Worm (Caenorhabditis elegans): ENCODE results near the gene age-1.
A peak's percentile ranks its signal among the peaks of the same experiment; 100 is the strongest.

age-1 gene

ce11 chrII:11538741-11539140 is 11.9 kb upstream of the age-1 start, which contains the start of gene Y62F5A.9:
TSS of gene Y62F5A.9 (minus strand) at chrII:11538841.
- TF ChIP-seq daf-16 (GFP tag; optimal IDR thresholded peaks at IDR 0.05) (no peak), daf-16 (tag; optimal IDR thresholded peaks at IDR 0.05) (peak; percentile 32), hlh-30 (tag; optimal IDR thresholded peaks at IDR 0.05; ENCODE audit: insufficient read depth) (no peak), set-16 (GFP tag; IDR thresholded peaks at IDR 0.05) (no peak), ctbp-1 (GFP tag; IDR thresholded peaks at IDR 0.05) (no peak), mxl-2 (GFP tag; conservative IDR thresholded peaks at IDR 0.05) (no peak), spr-3 (GFP tag; optimal IDR thresholded peaks at IDR 0.05) (no peak), nhr-76 (tag; optimal IDR thresholded peaks at IDR 0.05) (no peak), spr-1 (tag; optimal IDR thresholded peaks at IDR 0.05) (no peak), arid-1 (GFP tag; conservative IDR thresholded peaks at IDR 0.05) (no peak), egl-43 (GFP tag; IDR thresholded peaks at IDR 0.05) (no peak), zfp-3 (GFP tag; conservative IDR thresholded peaks at IDR 0.05) (no peak), dmd-8 (GFP tag; IDR thresholded peaks at IDR 0.05) (0 out of 2 replicates have a peak, but pooled peaks have one; percentile 5), hlh-11 (tag; optimal IDR thresholded peaks at IDR 0.05) (no peak), tra-1 (GFP tag; IDR thresholded peaks at IDR 0.05) (no peak), zip-2 (tag; optimal IDR thresholded peaks at IDR 0.05) (no peak), skn-1 (tag; optimal IDR thresholded peaks at IDR 0.05) (no peak), ama-1 (optimal IDR thresholded peaks at IDR 0.05) (no peak), lim-7 (GFP tag; IDR thresholded peaks at IDR 0.05) (0 out of 2 replicates have a peak, but pooled peaks have one; percentile 10), vab-7 (GFP tag; IDR thresholded peaks at IDR 0.05) (no peak), nhr-41 (GFP tag; IDR thresholded peaks at IDR 0.05) (no peak), ceh-32 (tag; optimal IDR thresholded peaks at IDR 0.05; ENCODE audit: poor library complexity) (no peak)

DNA sequence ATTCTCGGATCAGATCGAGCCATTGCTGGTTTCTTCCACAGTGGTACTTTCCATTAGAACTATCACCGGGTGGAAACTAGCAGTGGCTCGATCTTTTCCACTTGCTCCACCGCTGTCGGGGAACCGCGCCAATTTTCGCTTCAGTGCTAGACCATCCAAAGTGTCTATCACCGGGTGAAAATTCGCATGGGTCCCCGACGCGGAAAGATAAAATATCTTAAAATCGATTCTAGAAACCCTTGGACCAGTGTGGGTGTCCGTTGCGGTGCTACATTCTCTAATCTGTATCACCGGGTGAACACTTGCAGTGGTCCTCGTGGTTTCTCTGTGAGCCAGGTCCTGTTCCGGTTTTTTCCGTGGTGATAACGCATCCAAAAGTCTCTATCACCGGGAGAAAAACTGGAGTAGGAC is 10.8 kb upstream of the age-1 start:
- no peak for TF ChIP-seq zag-1 (tag; optimal IDR thresholded peaks at IDR 0.05)

ce11 chrII:11537115-11537514 is 10.3 kb upstream of the age-1 start:
- TF ChIP-seq hlh-30 (tag; optimal IDR thresholded peaks at IDR 0.05; ENCODE audit: insufficient read depth) (no peak), dmd-8 (GFP tag; IDR thresholded peaks at IDR 0.05) (no peak), lim-7 (GFP tag; IDR thresholded peaks at IDR 0.05) (no peak), ceh-82 (tag; optimal IDR thresholded peaks at IDR 0.05) (no peak), F10B5.3 (tag; optimal IDR thresholded peaks at IDR 0.05) (no peak), zfp-3 (GFP tag; conservative IDR thresholded peaks at IDR 0.05) (no peak), mxl-2 (GFP tag; conservative IDR thresholded peaks at IDR 0.05) (no peak), unc-130 (GFP tag; optimal IDR thresholded peaks at IDR 0.05) (peak; percentile 70), saeg-2 (GFP tag; IDR thresholded peaks at IDR 0.05) (no peak), F49E8.2 (tag; optimal IDR thresholded peaks at IDR 0.05; ENCODE audit: borderline replicate concordance) (no peak), nhr-6 (tag; optimal IDR thresholded peaks at IDR 0.05) (no peak), Y48G9A.11 (GFP tag; IDR thresholded peaks at IDR 0.05) (peak; percentile 64; the same call in 1 of the 2 replicates), lin-13 (GFP tag; optimal IDR thresholded peaks at IDR 0.05) (no peak), cey-2 (tag; optimal IDR thresholded peaks at IDR 0.05; ENCODE audit: borderline replicate concordance, insufficient read depth) (no peak), nhr-48 (tag; optimal IDR thresholded peaks at IDR 0.05) (no peak), lin-29 (GFP tag; IDR thresholded peaks at IDR 0.05) (no peak), ceh-32 (tag; optimal IDR thresholded peaks at IDR 0.05; ENCODE audit: poor library complexity) (no peak), tra-1 (GFP tag; IDR thresholded peaks at IDR 0.05) (no peak), dpl-1 (GFP tag; optimal IDR thresholded peaks at IDR 0.05) (no peak), unc-62 (GFP tag; optimal IDR thresholded peaks at IDR 0.05 in 1 of 2) (no peak), unc-62 (tag; optimal IDR thresholded peaks at IDR 0.05) (no peak), T26A8.4 (GFP tag; IDR thresholded peaks at IDR 0.05) (no peak), lsy-2 (tag; optimal IDR thresholded peaks at IDR 0.05) (no peak), ceh-20 (GFP tag; IDR thresholded peaks at IDR 0.05) (no peak), lin-39 (tag; optimal IDR thresholded peaks at IDR 0.05) (no peak), attf-4 (tag; optimal IDR thresholded peaks at IDR 0.05) (no peak), fos-1 (tag; optimal IDR thresholded peaks at IDR 0.05) (no peak), nhr-42 (GFP tag; IDR thresholded peaks at IDR 0.05) (no peak), F26F4.8 (GFP tag; conservative IDR thresholded peaks at IDR 0.05) (no peak), vab-7 (GFP tag; IDR thresholded peaks at IDR 0.05) (no peak), F44E2.7 (GFP tag; IDR thresholded peaks at IDR 0.05) (no peak), sdz-12 (GFP tag; optimal IDR thresholded peaks at IDR 0.05) (no peak), D1046.2 (GFP tag; IDR thresholded peaks at IDR 0.05) (0 out of 2 replicates have a peak, but pooled peaks have one; percentile 8), mdl-1 (tag; optimal IDR thresholded peaks at IDR 0.05) (peak in 1 of 2 experiments; percentile 3)
